Worm (Caenorhabditis elegans): ENCODE data around the gene skr-10.

Gene skr-10

ce11 chrIV:15926746-15927145 is 19.9 kb upstream of the skr-10 start, which contains the start of gene Y105C5B.8:
Gene Y105C5B.8 (minus strand): TSS chrIV:15926846.
- TF ChIP-seq flt-1 (GFP tag; IDR thresholded peaks at IDR 0.05), result no peak

- no peak for TF ChIP-seq sea-1 (GFP tag; conservative IDR thresholded peaks at IDR 0.05)
- TF ChIP-seq ets-7 (tag; optimal IDR thresholded peaks at IDR 0.05), result no peak
- TF ChIP-seq tbx-37 (GFP tag; conservative IDR thresholded peaks at IDR 0.05), result no peak
- no peak for TF ChIP-seq ama-1 (optimal IDR thresholded peaks at IDR 0.05)
- no peak for TF ChIP-seq pes-1 (GFP tag; IDR thresholded peaks at IDR 0.05)
- no peak for TF ChIP-seq aly-1 (tag; optimal IDR thresholded peaks at IDR 0.05)
- TF ChIP-seq hmg-4 (GFP tag; optimal IDR thresholded peaks at IDR 0.05), result no peak
- TF ChIP-seq scrt-1 (GFP tag; IDR thresholded peaks at IDR 0.05), result no peak
- TF ChIP-seq hmbx-1 (tag; optimal IDR thresholded peaks at IDR 0.05), result no peak
- TF ChIP-seq ceh-13 (GFP tag; optimal IDR thresholded peaks at IDR 0.05), result no peak
- TF ChIP-seq flt-1 (GFP tag; IDR thresholded peaks at IDR 0.05), result no peak
- TF ChIP-seq ceh-36 (tag; optimal IDR thresholded peaks at IDR 0.05), result no peak
- TF ChIP-seq B0310.2 (tag; optimal IDR thresholded peaks at IDR 0.05), result no peak
- no peak for TF ChIP-seq F13C5.2 (tag; optimal IDR thresholded peaks at IDR 0.05)
- TF ChIP-seq tra-4 (tag; optimal IDR thresholded peaks at IDR 0.05), result no peak
- no peak for TF ChIP-seq hnd-1 (tag; optimal IDR thresholded peaks at IDR 0.05)
- TF ChIP-seq tbx-11 (GFP tag; IDR thresholded peaks at IDR 0.05), result no peak
Measured at ce11 chrIV:15929831-15930230, 16.8 kb upstream of the skr-10 start.

ce11 chrIV:15930281-15930680 is 16.3 kb upstream of the skr-10 start, which contains the start of gene Y105C5B.9:
Gene Y105C5B.9 (plus strand): TSS chrIV:15930581.
- TF ChIP-seq hnd-1 (tag; optimal IDR thresholded peaks at IDR 0.05) (no peak), sea-1 (GFP tag; conservative IDR thresholded peaks at IDR 0.05) (no peak), hmg-4 (GFP tag; optimal IDR thresholded peaks at IDR 0.05) (no peak), B0310.2 (tag; optimal IDR thresholded peaks at IDR 0.05) (no peak), ceh-36 (tag; optimal IDR thresholded peaks at IDR 0.05) (no peak), tra-4 (tag; optimal IDR thresholded peaks at IDR 0.05) (no peak), pes-1 (GFP tag; IDR thresholded peaks at IDR 0.05) (no peak), aly-1 (tag; optimal IDR thresholded peaks at IDR 0.05) (no peak), tbx-37 (GFP tag; conservative IDR thresholded peaks at IDR 0.05) (no peak), hmbx-1 (tag; optimal IDR thresholded peaks at IDR 0.05) (no peak), ets-7 (tag; optimal IDR thresholded peaks at IDR 0.05) (no peak), flt-1 (GFP tag; IDR thresholded peaks at IDR 0.05) (no peak), ama-1 (optimal IDR thresholded peaks at IDR 0.05) (no peak), scrt-1 (GFP tag; IDR thresholded peaks at IDR 0.05) (no peak), F13C5.2 (tag; optimal IDR thresholded peaks at IDR 0.05) (no peak), ceh-13 (GFP tag; optimal IDR thresholded peaks at IDR 0.05) (no peak), tbx-11 (GFP tag; IDR thresholded peaks at IDR 0.05) (no peak)

ce11 chrIV:15930694-15931093 is 15.9 kb upstream of the skr-10 start:
- TF ChIP-seq pes-1 (GFP tag; IDR thresholded peaks at IDR 0.05) (no peak), ama-1 (optimal IDR thresholded peaks at IDR 0.05) (no peak), B0310.2 (tag; optimal IDR thresholded peaks at IDR 0.05) (no peak), tbx-11 (GFP tag; IDR thresholded peaks at IDR 0.05) (no peak), ets-7 (tag; optimal IDR thresholded peaks at IDR 0.05) (no peak), aly-1 (tag; optimal IDR thresholded peaks at IDR 0.05) (no peak)

- no peak for TF ChIP-seq ama-1 (optimal IDR thresholded peaks at IDR 0.05)
- no peak for TF ChIP-seq hmg-4 (GFP tag; optimal IDR thresholded peaks at IDR 0.05)
- TF ChIP-seq flt-1 (GFP tag; IDR thresholded peaks at IDR 0.05), result peak; percentile 37; the same call in 1 of the 2 replicates
- TF ChIP-seq aly-1 (tag; optimal IDR thresholded peaks at IDR 0.05), result no peak
- TF ChIP-seq tbx-37 (GFP tag; conservative IDR thresholded peaks at IDR 0.05), result peak; percentile 33; the same call in 1 of the 2 replicates
- TF ChIP-seq tbx-11 (GFP tag; IDR thresholded peaks at IDR 0.05), result peak; percentile 59; the same call in 1 of the 2 replicates
- TF ChIP-seq ceh-36 (tag; optimal IDR thresholded peaks at IDR 0.05), result no peak
- peak; percentile 76; the same call in 1 of the 2 replicates for TF ChIP-seq sea-1 (GFP tag; conservative IDR thresholded peaks at IDR 0.05)
- peak; percentile 71 for TF ChIP-seq pes-1 (GFP tag; IDR thresholded peaks at IDR 0.05)
Measured at ce11 chrIV:15931176-15931575, 15.4 kb upstream of the skr-10 start.

- TF ChIP-seq tbx-11 (GFP tag; IDR thresholded peaks at IDR 0.05), result peak; percentile 62
- no peak for TF ChIP-seq tra-4 (tag; optimal IDR thresholded peaks at IDR 0.05)
- TF ChIP-seq flt-1 (GFP tag; IDR thresholded peaks at IDR 0.05), result 0 out of 2 replicates have a peak, but pooled peaks have one; percentile 32
- 0 out of 2 replicates have a peak, but pooled peaks have one; percentile 12 for TF ChIP-seq tbx-37 (GFP tag; conservative IDR thresholded peaks at IDR 0.05)
- peak; percentile 42 for TF ChIP-seq hmg-4 (GFP tag; optimal IDR thresholded peaks at IDR 0.05)
- no peak for TF ChIP-seq aly-1 (tag; optimal IDR thresholded peaks at IDR 0.05)
- TF ChIP-seq ceh-36 (tag; optimal IDR thresholded peaks at IDR 0.05), result peak; percentile 31
- peak; percentile 53; the same call in 1 of the 2 replicates for TF ChIP-seq pes-1 (GFP tag; IDR thresholded peaks at IDR 0.05)
- no peak for TF ChIP-seq hnd-1 (tag; optimal IDR thresholded peaks at IDR 0.05)
- TF ChIP-seq scrt-1 (GFP tag; IDR thresholded peaks at IDR 0.05), result peak; percentile 17; the same call in 1 of the 2 replicates
- peak; percentile 34; the same call in 1 of the 2 replicates for TF ChIP-seq sea-1 (GFP tag; conservative IDR thresholded peaks at IDR 0.05)
- no peak for TF ChIP-seq F13C5.2 (tag; optimal IDR thresholded peaks at IDR 0.05)
Measured at ce11 chrIV:15931833-15932232, 14.8 kb upstream of the skr-10 start.

- TF ChIP-seq tbx-37 (GFP tag; conservative IDR thresholded peaks at IDR 0.05), result no peak
- TF ChIP-seq ets-7 (tag; optimal IDR thresholded peaks at IDR 0.05), result no peak
- no peak for TF ChIP-seq aly-1 (tag; optimal IDR thresholded peaks at IDR 0.05)
- no peak for TF ChIP-seq B0310.2 (tag; optimal IDR thresholded peaks at IDR 0.05)
- TF ChIP-seq tbx-11 (GFP tag; IDR thresholded peaks at IDR 0.05), result no peak
- TF ChIP-seq scrt-1 (GFP tag; IDR thresholded peaks at IDR 0.05), result no peak
- TF ChIP-seq hmg-4 (GFP tag; optimal IDR thresholded peaks at IDR 0.05), result no peak
- TF ChIP-seq F13C5.2 (tag; optimal IDR thresholded peaks at IDR 0.05), result no peak
- no peak for TF ChIP-seq ceh-36 (tag; optimal IDR thresholded peaks at IDR 0.05)
- TF ChIP-seq tra-4 (tag; optimal IDR thresholded peaks at IDR 0.05), result no peak
- no peak for TF ChIP-seq pes-1 (GFP tag; IDR thresholded peaks at IDR 0.05)
- no peak for TF ChIP-seq ceh-13 (GFP tag; optimal IDR thresholded peaks at IDR 0.05)
- TF ChIP-seq ama-1 (optimal IDR thresholded peaks at IDR 0.05), result no peak
- TF ChIP-seq hmbx-1 (tag; optimal IDR thresholded peaks at IDR 0.05), result no peak
- TF ChIP-seq flt-1 (GFP tag; IDR thresholded peaks at IDR 0.05), result no peak
Measured at ce11 chrIV:15933814-15934213, 12.8 kb upstream of the skr-10 start, which contains the start of gene srv-16. Gene srv-16 (minus strand): TSS chrIV:15933914.
